Fruit fly (Drosophila melanogaster) whole organism, pupa: ENCODE data around the gene Fdh.

Source experiments
- CG10348 ChIP-seq: fragments of 200-800 bp; sonication (Bioruptor generic); IDR thresholded peaks from 2 replicates; pipeline ENCODE4 v1.3.6; 2022; ENCODE audit warnings: missing biosample characterization, missing genetic modification characterization
- CG12605 ChIP-seq: fragments of 200-800 bp; sonication (Bioruptor generic); IDR thresholded peaks from 2 replicates; pipeline ENCODE4 v1.3.6; 2022; ENCODE audit warnings: missing biosample characterization, missing genetic modification characterization
- CG13204 ChIP-seq: fragments of 200-800 bp; sonication (Bioruptor generic); optimal IDR thresholded peaks from 2 replicates; lab custom pipeline; 2018; ENCODE audit warnings: missing biosample characterization, mild to moderate bottlenecking, missing genetic modification characterization, moderate library complexity
- CG14655 ChIP-seq: fragments of 200-800 bp; sonication (Bioruptor generic); optimal IDR thresholded peaks from 3 replicates; lab custom pipeline; 2017; ENCODE audit warnings: mild to moderate bottlenecking, missing biosample characterization, missing genetic modification reagents, missing genetic modification characterization
- CG15710 ChIP-seq: fragments of 200-800 bp; sonication (Bioruptor generic); optimal IDR thresholded peaks from 2 replicates; lab custom pipeline; 2018; ENCODE audit warnings: missing biosample characterization, mild to moderate bottlenecking, missing genetic modification characterization, moderate library complexity
- CG17806 ChIP-seq: fragments of 200-800 bp; sonication (Bioruptor generic); optimal IDR thresholded peaks from 2 replicates; lab custom pipeline; 2018; ENCODE audit warnings: missing biosample characterization, mild to moderate bottlenecking, missing genetic modification characterization, moderate library complexity
- CG32121 ChIP-seq: fragments of 200-800 bp; sonication (Bioruptor generic); IDR thresholded peaks from 2 replicates; pipeline ENCODE4 v1.3.6; 2022; ENCODE audit warnings: missing biosample characterization, missing genetic modification characterization
- CG34367 ChIP-seq: fragments of 200-800 bp; sonication (Bioruptor generic); optimal IDR thresholded peaks from 2 replicates; lab custom pipeline; 2018; ENCODE audit warnings: missing biosample characterization, mild to moderate bottlenecking, missing genetic modification characterization
- CG4496 ChIP-seq: fragments of 200-800 bp; sonication (Bioruptor generic); IDR thresholded peaks from 3 replicates; pipeline ENCODE4 v1.3.6; 2022; ENCODE audit warnings: missing biosample characterization, missing genetic modification characterization
- CG8159 ChIP-seq: fragments of 200-800 bp; sonication (Bioruptor generic); optimal IDR thresholded peaks from 3 replicates; lab custom pipeline; 2018; ENCODE audit warnings: missing biosample characterization, mild to moderate bottlenecking, missing genetic modification characterization, moderate library complexity
- CG8301 ChIP-seq: fragments of 200-800 bp; sonication (Bioruptor generic); optimal IDR thresholded peaks from 2 replicates; lab custom pipeline; 2018; ENCODE audit warnings: missing biosample characterization, mild to moderate bottlenecking, missing genetic modification characterization
- CG9948 ChIP-seq: fragments of 200-800 bp; sonication (Bioruptor generic); optimal IDR thresholded peaks from 2 replicates; lab custom pipeline; 2018; ENCODE audit warnings: missing biosample characterization, mild to moderate bottlenecking, missing genetic modification characterization, moderate library complexity
- D1 ChIP-seq: fragments of 200-800 bp; sonication (Bioruptor generic); optimal IDR thresholded peaks from 2 replicates; lab custom pipeline; 2018; ENCODE audit warnings: missing biosample characterization, mild to moderate bottlenecking, missing genetic modification characterization, moderate library complexity
- EcR ChIP-seq: fragments of 200-800 bp; sonication (Bioruptor generic); optimal IDR thresholded peaks from 3 replicates; lab custom pipeline; 2019; ENCODE audit warnings: missing biosample characterization, missing genetic modification characterization, mild to moderate bottlenecking, moderate library complexity, missing genetic modification reagents
- Ets98B ChIP-seq: fragments of 200-800 bp; sonication (Bioruptor generic); IDR thresholded peaks from 2 replicates; pipeline ENCODE4 v1.3.6; 2022; ENCODE audit warnings: missing biosample characterization, missing genetic modification characterization
- Pif1A ChIP-seq: fragments of 200-800 bp; sonication (Bioruptor generic); optimal IDR thresholded peaks from 3 replicates; lab custom pipeline; 2016; ENCODE audit warnings: missing biosample characterization, missing genetic modification characterization
- Pif1B ChIP-seq: fragments of 200-800 bp; sonication (Bioruptor generic); optimal IDR thresholded peaks from 3 replicates; lab custom pipeline; 2016; ENCODE audit warnings: missing biosample characterization, missing genetic modification characterization
- Snoo ChIP-seq: fragments of 200-800 bp; sonication (Bioruptor generic); optimal IDR thresholded peaks from 3 replicates; lab custom pipeline; 2017; ENCODE audit warnings: missing biosample characterization, mild to moderate bottlenecking, missing genetic modification characterization, inconsistent platforms
- fd96Ca ChIP-seq: fragments of 200-800 bp; sonication (Bioruptor generic); IDR thresholded peaks from 3 replicates; pipeline ENCODE4 v1.3.6; 2022; ENCODE audit warnings: missing biosample characterization, missing genetic modification characterization
- gl ChIP-seq: fragments of 200-800 bp; sonication (Bioruptor generic); optimal IDR thresholded peaks from 2 replicates; lab custom pipeline; 2018; ENCODE audit warnings: missing biosample characterization, mild to moderate bottlenecking, missing genetic modification characterization
- rn ChIP-seq: fragments of 200-800 bp; sonication (Bioruptor generic); IDR thresholded peaks from 2 replicates; pipeline ENCODE4 v1.3.6; 2022; ENCODE audit warnings: missing biosample characterization, missing genetic modification characterization

The Fdh gene

dm6 chr3R:10872148-10872783 lies at the start of gene Fdh:
Gene Fdh (minus strand): TSS chr3R:10872381.
- TF ChIP-seq CG32121 (0 out of 2 replicates have a peak, but pooled peaks have one; percentile 13), D1 (tag; lab: Kevin White, UChicago) (no peak), CG15710 (tag; lab: Kevin White, UChicago) (peak; percentile 64), Snoo (peak; percentile 46), Ets98B (GFP tag; lab: Robert Waterston, UW) (peak; percentile 31; the same call in 1 of the 2 replicates), CG12605 (GFP tag; lab: Robert Waterston, UW) (no peak), CG13204 (GFP tag; lab: Kevin White, UChicago) (no peak), rn (GFP tag; lab: Robert Waterston, UW) (no peak), CG17806 (tag; lab: Kevin White, UChicago) (peak; percentile 40), gl (tag; lab: Kevin White, UChicago) (no peak), EcR (GFP tag; lab: Kevin White, UChicago) (no peak), Pif1A (GFP tag; lab: Kevin White, UChicago) (no peak), CG9948 (tag; lab: Kevin White, UChicago) (peak; percentile 31), CG8301 (tag; lab: Kevin White, UChicago) (peak; percentile 46), fd96Ca (GFP tag; lab: Robert Waterston, UW) (no peak), CG10348 (GFP tag; lab: Robert Waterston, UW) (no peak), CG34367 (tag; lab: Kevin White, UChicago) (no peak), CG14655 (GFP tag; lab: Kevin White, UChicago) (no peak), CG4496 (GFP tag; lab: Robert Waterston, UW) (peak; percentile 55; the same call in 2 of the 3 replicates), Pif1B (peak; percentile 38), CG8159 (tag; lab: Kevin White, UChicago) (peak; percentile 64)

dm6 chr3R:10893327-10893726 lies 21.1 kb upstream of the Fdh start, which contains the start of gene CG6621:
Gene CG6621 (minus strand): TSS chr3R:10893531.
- TF ChIP-seq CG17806 (tag; lab: Kevin White, UChicago) (no peak), Snoo (no peak), CG15710 (tag; lab: Kevin White, UChicago) (no peak), gl (tag; lab: Kevin White, UChicago) (no peak), Pif1A (GFP tag; lab: Kevin White, UChicago) (no peak), CG32121 (no peak), CG4496 (GFP tag; lab: Robert Waterston, UW) (no peak)

dm6 chr3R:10889520-10889887 lies 17.3 kb upstream of the Fdh start, which contains the start of gene Ak3:
Gene Ak3 (minus strand): TSS chr3R:10889588.
- TF ChIP-seq rn (GFP tag; lab: Robert Waterston, UW), result no peak
- no peak for TF ChIP-seq EcR (GFP tag; lab: Kevin White, UChicago)
- no peak for TF ChIP-seq CG4496 (GFP tag; lab: Robert Waterston, UW)
- no peak for TF ChIP-seq CG12605 (GFP tag; lab: Robert Waterston, UW)
- TF ChIP-seq CG9948 (tag; lab: Kevin White, UChicago), result no peak
- TF ChIP-seq CG8159 (tag; lab: Kevin White, UChicago), result no peak
- TF ChIP-seq, all 21 proteins: peak for 0

DNA sequence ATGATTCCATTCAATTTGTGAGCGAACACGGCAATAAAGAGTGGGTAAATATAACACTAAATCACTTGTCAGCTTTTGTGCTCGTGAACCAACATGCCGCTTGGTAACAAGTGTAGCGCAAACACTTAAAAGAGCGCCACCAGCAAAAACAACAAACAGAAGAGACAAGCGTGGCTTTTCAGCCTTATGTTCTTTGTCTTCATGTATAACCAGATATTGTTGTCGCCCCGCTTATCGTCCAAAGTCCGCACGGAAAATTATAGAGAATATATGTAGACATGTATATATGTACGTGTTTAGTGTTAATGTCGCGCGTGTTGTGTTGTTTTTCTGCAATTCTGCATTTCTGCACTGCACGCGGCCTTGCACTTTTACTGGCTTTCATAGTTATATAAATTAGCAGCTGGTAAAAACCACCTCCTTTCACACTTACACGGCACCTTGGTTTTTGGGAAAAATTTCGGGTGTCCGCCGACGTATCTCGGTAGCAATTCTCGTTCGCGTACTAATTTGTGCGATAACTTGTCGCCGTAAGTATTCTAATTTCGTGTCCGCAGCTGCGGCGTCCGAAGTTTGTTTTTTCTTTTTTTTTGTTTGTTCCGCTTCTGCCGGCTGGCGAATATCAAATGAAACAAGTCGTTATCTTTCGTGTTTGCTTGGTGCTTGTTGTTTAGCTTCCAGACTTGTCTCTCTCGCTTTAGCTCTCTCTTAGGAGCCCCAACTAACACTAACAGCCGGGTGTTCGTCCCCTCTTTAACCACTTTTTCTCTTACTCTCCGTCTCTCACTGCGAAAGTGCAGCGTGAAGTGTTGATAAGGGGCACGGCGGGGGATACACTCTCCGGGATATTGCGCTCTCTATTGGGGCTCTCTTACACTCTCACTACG lies 16.7 kb upstream of the Fdh start:
- TF ChIP-seq CG12605 (GFP tag; lab: Robert Waterston, UW) (peak; percentile 90), Pif1A (GFP tag; lab: Kevin White, UChicago) (peak; percentile 56), Pif1B (peak; percentile 54), Ets98B (GFP tag; lab: Robert Waterston, UW) (peak; percentile 82), CG13204 (GFP tag; lab: Kevin White, UChicago) (peak; percentile 90), CG32121 (peak; percentile 57; the same call in 1 of the 2 replicates), CG10348 (GFP tag; lab: Robert Waterston, UW) (no peak), Snoo (peak; percentile 26), CG34367 (tag; lab: Kevin White, UChicago) (peak; percentile 36), CG9948 (tag; lab: Kevin White, UChicago) (no peak), EcR (GFP tag; lab: Kevin White, UChicago) (peak; percentile 24), CG14655 (GFP tag; lab: Kevin White, UChicago) (peak; percentile 74), fd96Ca (GFP tag; lab: Robert Waterston, UW) (peak; percentile 71), CG4496 (GFP tag; lab: Robert Waterston, UW) (peak; percentile 78), CG15710 (tag; lab: Kevin White, UChicago) (peak; percentile 35), CG17806 (tag; lab: Kevin White, UChicago) (peak; percentile 37), gl (tag; lab: Kevin White, UChicago) (peak; percentile 94), CG8159 (tag; lab: Kevin White, UChicago) (peak; percentile 60), D1 (tag; lab: Kevin White, UChicago) (peak; percentile 7), rn (GFP tag; lab: Robert Waterston, UW) (peak; percentile 28; the same call in 1 of the 2 replicates), CG8301 (tag; lab: Kevin White, UChicago) (peak; percentile 51)

dm6 chr3R:10888300-10888632 lies 16.1 kb upstream of the Fdh start:
- no peak for TF ChIP-seq rn (GFP tag; lab: Robert Waterston, UW)
- TF ChIP-seq CG13204 (GFP tag; lab: Kevin White, UChicago), result no peak
- TF ChIP-seq gl (tag; lab: Kevin White, UChicago), result no peak
- no peak for TF ChIP-seq EcR (GFP tag; lab: Kevin White, UChicago)
- TF ChIP-seq CG12605 (GFP tag; lab: Robert Waterston, UW), result no peak
- no peak for TF ChIP-seq Pif1B
- TF ChIP-seq CG32121, result no peak
- no peak for TF ChIP-seq CG10348 (GFP tag; lab: Robert Waterston, UW)
